ENCODE assay signal across 2 fruit fly cellular contexts in genomic region chr3R:7749993-7750392, dm6.
TF ChIP-seq lines count a peak whose summit lies in the region.

Gene pyd3 (minus strand): TSS chr3R:7750079.

TF ChIP-seq in whole organism, embryonic, 481 proteins besides CTCF, POLR2A, EP300 and RAD21 (continued from another document):
- TF ChIP-seq Meics (GFP tag; optimal IDR thresholded peaks at IDR 0.05; lab: Kevin White, UChicago): peak; percentile 21
- TF ChIP-seq Sin3A (optimal IDR thresholded peaks at IDR 0.05; lab: Kevin White, UChicago): no peak
- peak; percentile 72 for TF ChIP-seq row (GFP tag; IDR thresholded peaks at IDR 0.05; lab: Robert Waterston, UW)
- TF ChIP-seq CG10366 (GFP tag; IDR thresholded peaks at IDR 0.05; lab: Robert Waterston, UW): no peak
- TF ChIP-seq Ada2b (GFP tag; IDR thresholded peaks at IDR 0.05; lab: Robert Waterston, UW): peak; percentile 16; the same call in 1 of the 2 replicates
- TF ChIP-seq Sox102F (GFP tag; optimal IDR thresholded peaks at IDR 0.05; lab: Kevin White, UChicago): peak; percentile 29
- no peak for TF ChIP-seq pzg (GFP tag; optimal IDR thresholded peaks at IDR 0.05; lab: Kevin White, UChicago)
- no peak for TF ChIP-seq Poxn (GFP tag; IDR thresholded peaks at IDR 0.05; lab: Robert Waterston, UW)
- peak; percentile 12 for TF ChIP-seq CG18599 (GFP tag; optimal IDR thresholded peaks at IDR 0.05; lab: Kevin White, UChicago)
- no peak for TF ChIP-seq CG10147 (GFP tag; optimal IDR thresholded peaks at IDR 0.05; lab: Kevin White, UChicago)
- peak; percentile 50 for TF ChIP-seq CG2678 (tag; optimal IDR thresholded peaks at IDR 0.05; lab: Kevin White, UChicago)
- no peak for TF ChIP-seq CG12391 (tag; optimal IDR thresholded peaks at IDR 0.05; lab: Kevin White, UChicago)
- no peak for TF ChIP-seq E2f2 (GFP tag; IDR thresholded peaks at IDR 0.05; lab: Robert Waterston, UW)
- peak; percentile 8 for TF ChIP-seq lab (GFP tag; optimal IDR thresholded peaks at IDR 0.05; lab: Kevin White, UChicago)
- peak; percentile 4 for TF ChIP-seq trem (tag; optimal IDR thresholded peaks at IDR 0.05; lab: Kevin White, UChicago)
- no peak for TF ChIP-seq nmo (GFP tag; optimal IDR thresholded peaks at IDR 0.05; lab: Kevin White, UChicago)
- TF ChIP-seq CG4404 (GFP tag; IDR thresholded peaks at IDR 0.05; lab: Robert Waterston, UW): no peak
- peak; percentile 49 for TF ChIP-seq Jarid2 (GFP tag; optimal IDR thresholded peaks at IDR 0.05; lab: Kevin White, UChicago)
- TF ChIP-seq CG4424 (GFP tag; optimal IDR thresholded peaks at IDR 0.05; lab: Kevin White, UChicago): no peak
- TF ChIP-seq CG31365 (tag; optimal IDR thresholded peaks at IDR 0.05; lab: Kevin White, UChicago): no peak
- TF ChIP-seq pum (GFP tag; optimal IDR thresholded peaks at IDR 0.05; lab: Kevin White, UChicago): no peak
- TF ChIP-seq prd (optimal IDR thresholded peaks at IDR 0.05; lab: Kevin White, UChicago): no peak
- 0 out of 3 replicates have a peak, but pooled peaks have one; percentile 29 for TF ChIP-seq prd (GFP tag; IDR thresholded peaks at IDR 0.05; lab: Robert Waterston, UW)
- no peak for TF ChIP-seq H2.0 (GFP tag; IDR thresholded peaks at IDR 0.05; lab: Robert Waterston, UW)
- peak; percentile 20 for TF ChIP-seq Sox100B (GFP tag; optimal IDR thresholded peaks at IDR 0.05; lab: Kevin White, UChicago)
- 0 out of 2 replicates have a peak, but pooled peaks have one; percentile 16 for TF ChIP-seq CG13287 (GFP tag; IDR thresholded peaks at IDR 0.05; lab: Robert Waterston, UW; ENCODE audit: partially characterized antibody)
- peak; percentile 46; the same call in 1 of the 2 replicates for TF ChIP-seq CG31441 (GFP tag; IDR thresholded peaks at IDR 0.05; lab: Robert Waterston, UW)
- TF ChIP-seq CG6854 (GFP tag; optimal IDR thresholded peaks at IDR 0.05; lab: Kevin White, UChicago): no peak
- TF ChIP-seq dm (GFP tag; optimal IDR thresholded peaks at IDR 0.05; lab: Kevin White, UChicago): no peak
- peak; percentile 54 for TF ChIP-seq unpg (GFP tag; optimal IDR thresholded peaks at IDR 0.05; lab: Kevin White, UChicago)
- peak; percentile 44 for TF ChIP-seq CG7839 (tag; optimal IDR thresholded peaks at IDR 0.05; lab: Kevin White, UChicago)
- TF ChIP-seq zfh1 (GFP tag; IDR thresholded peaks at IDR 0.05; lab: Robert Waterston, UW): peak; percentile 35; the same call in 1 of the 3 replicates
- no peak for TF ChIP-seq ase (GFP tag; IDR thresholded peaks at IDR 0.05; lab: Robert Waterston, UW)
- TF ChIP-seq Xbp1 (GFP tag; optimal IDR thresholded peaks at IDR 0.05; lab: Kevin White, UChicago): no peak
- TF ChIP-seq stwl (tag; optimal IDR thresholded peaks at IDR 0.05; lab: Kevin White, UChicago): peak; percentile 31
- no peak for TF ChIP-seq wek (GFP tag; optimal IDR thresholded peaks at IDR 0.05; lab: Kevin White, UChicago)
- no peak for TF ChIP-seq chm (GFP tag; IDR thresholded peaks at IDR 0.05; lab: Robert Waterston, UW)
- TF ChIP-seq Side (GFP tag; optimal IDR thresholded peaks at IDR 0.05; lab: Kevin White, UChicago): no peak
- TF ChIP-seq CG11504 (tag; optimal IDR thresholded peaks at IDR 0.05; lab: Kevin White, UChicago): peak; percentile 18
- TF ChIP-seq cad (GFP tag; optimal IDR thresholded peaks at IDR 0.05; lab: Kevin White, UChicago): no peak
- peak; percentile 35; the same call in 1 of the 2 replicates for TF ChIP-seq CG32532 (GFP tag; IDR thresholded peaks at IDR 0.05; lab: Robert Waterston, UW)
- TF ChIP-seq sens (GFP tag; lab: Kevin White, UChicago): peak; percentile 47
- TF ChIP-seq E2f1 (GFP tag; IDR thresholded peaks at IDR 0.05; lab: Robert Waterston, UW): no peak
- TF ChIP-seq Rfx (GFP tag; IDR thresholded peaks at IDR 0.05; lab: Robert Waterston, UW): peak; percentile 41; the same call in 1 of the 2 replicates
- TF ChIP-seq CG17568 (GFP tag; optimal IDR thresholded peaks at IDR 0.05; lab: Kevin White, UChicago): no peak
- TF ChIP-seq CG9932 (GFP tag; IDR thresholded peaks at IDR 0.05; lab: Robert Waterston, UW): 0 out of 2 replicates have a peak, but pooled peaks have one; percentile 9
- TF ChIP-seq Fer3 (tag; optimal IDR thresholded peaks at IDR 0.05; lab: Kevin White, UChicago): peak; percentile 17
- no peak for TF ChIP-seq gcm2 (GFP tag; optimal IDR thresholded peaks at IDR 0.05; lab: Kevin White, UChicago)
- TF ChIP-seq tgo (GFP tag; IDR thresholded peaks at IDR 0.05; lab: Robert Waterston, UW): peak; percentile 33; the same call in 1 of the 3 replicates
- TF ChIP-seq PHDP (tag; optimal IDR thresholded peaks at IDR 0.05; lab: Kevin White, UChicago): peak; percentile 51
- TF ChIP-seq Chrac-16 (GFP tag; optimal IDR thresholded peaks at IDR 0.05; lab: Kevin White, UChicago): no peak
- peak; percentile 65 for TF ChIP-seq gem (tag; optimal IDR thresholded peaks at IDR 0.05; lab: Kevin White, UChicago)

TF ChIP-seq in whole organism, prepupa, 60 proteins besides CTCF, POLR2A, EP300 and RAD21 (continued from another document):
- TF ChIP-seq CG32006 (GFP tag; optimal IDR thresholded peaks at IDR 0.05; lab: Kevin White, UChicago): peak; percentile 45
- TF ChIP-seq CG11902 (GFP tag; optimal IDR thresholded peaks at IDR 0.05; lab: Kevin White, UChicago): no peak
- no peak for TF ChIP-seq CG8319 (GFP tag; optimal IDR thresholded peaks at IDR 0.05; lab: Kevin White, UChicago)
- no peak for TF ChIP-seq net (GFP tag; optimal IDR thresholded peaks at IDR 0.05; lab: Kevin White, UChicago)
- no peak for TF ChIP-seq fd59A (GFP tag; optimal IDR thresholded peaks at IDR 0.05; lab: Kevin White, UChicago)
- no peak for TF ChIP-seq pdm3 (GFP tag; optimal IDR thresholded peaks at IDR 0.05; lab: Kevin White, UChicago)
- no peak for TF ChIP-seq Met (GFP tag; optimal IDR thresholded peaks at IDR 0.05; lab: Kevin White, UChicago)
- peak; percentile 59 for TF ChIP-seq svp (GFP tag; lab: Kevin White, UChicago)
- no peak for TF ChIP-seq Blimp-1 (GFP tag; optimal IDR thresholded peaks at IDR 0.05; lab: Kevin White, UChicago)
- no peak for TF ChIP-seq salr (GFP tag; optimal IDR thresholded peaks at IDR 0.05; lab: Kevin White, UChicago)
- TF ChIP-seq lz (GFP tag; optimal IDR thresholded peaks at IDR 0.05; lab: Kevin White, UChicago): no peak
- no peak for TF ChIP-seq CG16779 (tag; optimal IDR thresholded peaks at IDR 0.05; lab: Kevin White, UChicago)
- no peak for TF ChIP-seq eg (GFP tag; IDR thresholded peaks at IDR 0.05; lab: Robert Waterston, UW)
- no peak for TF ChIP-seq fkh (GFP tag; optimal IDR thresholded peaks at IDR 0.05; lab: Kevin White, UChicago)
- TF ChIP-seq CG15336 (GFP tag; IDR thresholded peaks at IDR 0.05; lab: Robert Waterston, UW): 0 out of 2 replicates have a peak, but pooled peaks have one; percentile 37
- TF ChIP-seq Sox15 (GFP tag; optimal IDR thresholded peaks at IDR 0.05; lab: Kevin White, UChicago): no peak
- no peak for TF ChIP-seq CG1621 (tag; optimal IDR thresholded peaks at IDR 0.05; lab: Kevin White, UChicago)
- no peak for TF ChIP-seq CG34406 (GFP tag; optimal IDR thresholded peaks at IDR 0.05; lab: Kevin White, UChicago)
- no peak for TF ChIP-seq Ets21C (GFP tag; optimal IDR thresholded peaks at IDR 0.05; lab: Kevin White, UChicago)
- TF ChIP-seq cyc (GFP tag; optimal IDR thresholded peaks at IDR 0.05; lab: Kevin White, UChicago): no peak
- no peak for TF ChIP-seq ss (GFP tag; optimal IDR thresholded peaks at IDR 0.05; lab: Kevin White, UChicago)
- TF ChIP-seq CG6792 (GFP tag; optimal IDR thresholded peaks at IDR 0.05; lab: Kevin White, UChicago): no peak
- TF ChIP-seq CG10669 (GFP tag; optimal IDR thresholded peaks at IDR 0.05; lab: Kevin White, UChicago): peak; percentile 39
- TF ChIP-seq Eip75B (GFP tag; optimal IDR thresholded peaks at IDR 0.05; lab: Kevin White, UChicago): no peak
- TF ChIP-seq Smox (GFP tag; optimal IDR thresholded peaks at IDR 0.05; lab: Kevin White, UChicago): no peak
- no peak for TF ChIP-seq Hr39 (GFP tag; optimal IDR thresholded peaks at IDR 0.05; lab: Kevin White, UChicago)
